Fruit fly (Drosophila melanogaster): ENCODE data around the gene Slbp.
A peak's percentile ranks its signal among the peaks of the same experiment; 100 is the strongest.

Gene Slbp

dm6 chr3R:29146710-29147109 lies 6.4 kb downstream of the Slbp start, which contains the start of gene CG14511:
TSS of gene CG14511 (minus strand) at chr3R:29146893.
- no peak for TF ChIP-seq CTCF (optimal IDR thresholded peaks at IDR 0.05)
- no peak for TF ChIP-seq CG8478 (optimal IDR thresholded peaks at IDR 0.05)

dm6 chr3R:29139767-29140755 lies 13.0 kb downstream of the Slbp start:
- no peak for TF ChIP-seq CTCF (optimal IDR thresholded peaks at IDR 0.05)

- TF ChIP-seq CTCF (optimal IDR thresholded peaks at IDR 0.05): no peak
- no peak for TF ChIP-seq CG8478 (optimal IDR thresholded peaks at IDR 0.05)
Measured at dm6 chr3R:29138961-29139527, 14.0 kb downstream of the Slbp start.

- TF ChIP-seq CG8478 (optimal IDR thresholded peaks at IDR 0.05) (no peak), CTCF (optimal IDR thresholded peaks at IDR 0.05) (no peak)
Measured at dm6 chr3R:29138407-29138806, 14.7 kb downstream of the Slbp start, which contains the start of the genes Alg13 and superdeath. TSS of gene Alg13 (minus strand) at chr3R:29138573. TSS of gene superdeath (plus strand) at chr3R:29138662.

dm6 chr3R:29130902-29131621 lies 22.0 kb downstream of the Slbp start, which contains the start of the genes dgt6 and Vha100-1:
TSS of gene dgt6 (minus strand) at chr3R:29130972.
TSS of gene Vha100-1 (plus strand) at chr3R:29131193.
- TF ChIP-seq CG8478 (optimal IDR thresholded peaks at IDR 0.05) (no peak), CTCF (optimal IDR thresholded peaks at IDR 0.05) (peak in 1 of 2 experiments; percentile 31)

dm6 chr3R:29124128-29124527 lies 28.9 kb downstream of the Slbp start:
- TF ChIP-seq CTCF (optimal IDR thresholded peaks at IDR 0.05): no peak
- no peak for TF ChIP-seq CG8478 (optimal IDR thresholded peaks at IDR 0.05)

dm6 chr3R:29122817-29123611 lies 30.1 kb downstream of the Slbp start, which contains the start of the genes yem and Ctl2:
TSS of gene yem (minus strand) at chr3R:29122879.
TSS of gene Ctl2 (plus strand) at chr3R:29123370.
- TF ChIP-seq CG8478 (optimal IDR thresholded peaks at IDR 0.05): no peak
- TF ChIP-seq CTCF (optimal IDR thresholded peaks at IDR 0.05): no peak

dm6 chr3R:29116167-29116725 lies 36.8 kb downstream of the Slbp start, which contains the start of gene Atg14:
TSS of gene Atg14 (plus strand) at chr3R:29116391.
- TF ChIP-seq CTCF (optimal IDR thresholded peaks at IDR 0.05) (no peak), CG8478 (optimal IDR thresholded peaks at IDR 0.05) (no peak)

- TF ChIP-seq CTCF (optimal IDR thresholded peaks at IDR 0.05) (no peak), CG8478 (optimal IDR thresholded peaks at IDR 0.05) (no peak)
Measured at dm6 chr3R:29113392-29113791, 39.7 kb downstream of the Slbp start.

dm6 chr3R:29112398-29113150 lies 40.5 kb downstream of the Slbp start, which contains the start of the genes alpha-Man-Ib and Pdhb:
TSS of gene alpha-Man-Ib (minus strand) at chr3R:29112822.
TSS of gene Pdhb (plus strand) at chr3R:29113071.
- TF ChIP-seq CG8478 (optimal IDR thresholded peaks at IDR 0.05) (no peak), CTCF (optimal IDR thresholded peaks at IDR 0.05) (no peak)

dm6 chr3R:29111795-29112194 lies 41.3 kb downstream of the Slbp start:
- TF ChIP-seq CTCF (optimal IDR thresholded peaks at IDR 0.05) (no peak), CG8478 (optimal IDR thresholded peaks at IDR 0.05) (no peak)

dm6 chr3R:29103227-29103626 lies 49.8 kb downstream of the Slbp start:
- TF ChIP-seq CTCF (optimal IDR thresholded peaks at IDR 0.05) (no peak), CG8478 (optimal IDR thresholded peaks at IDR 0.05) (no peak)

All from S2 (cell line).